Fruit fly (Drosophila melanogaster) whole organism, embryonic: Measurements from ENCODE around the gene osp.
"Not testable (repeated sequence)": the region's sequence is repeated elsewhere in the genome, so short reads cannot be mapped to it uniquely, and the experiment has no call there.

Experiments
- Awh ChIP-seq: fragments of 200-800 bp; sonication (Bioruptor generic); IDR thresholded peaks from 2 replicates; pipeline ENCODE4, ENCODE4 v1.3.6; 2022; ENCODE audit warnings: missing biosample characterization, missing genetic modification characterization
- Bdp1 ChIP-seq: fragments of 200-800 bp; sonication (Bioruptor generic); optimal IDR thresholded peaks from 3 replicates; lab custom pipeline; 2016; ENCODE audit warnings: missing biosample characterization, missing genetic modification characterization
- Blimp-1 ChIP-seq: fragments of 200-800 bp; sonication (Bioruptor generic); optimal IDR thresholded peaks from 3 replicates; lab custom pipeline; 2018; ENCODE audit warnings: missing biosample characterization, missing genetic modification characterization, mild to moderate bottlenecking, moderate library complexity, missing genetic modification reagents
- C15 ChIP-seq: fragments of 200-800 bp; sonication (Bioruptor generic); IDR thresholded peaks from 3 replicates; pipeline ENCODE4 v1.3.6; 2022; ENCODE audit warnings: missing biosample characterization, missing genetic modification characterization
- CG10147 ChIP-seq: fragments of 200-800 bp; sonication (Bioruptor generic); optimal IDR thresholded peaks from 2 replicates; lab custom pipeline; 2019; ENCODE audit warnings: missing biosample characterization, mild to moderate bottlenecking, missing genetic modification characterization, moderate library complexity
- CG10959 ChIP-seq: fragments of 200-800 bp; sonication (Bioruptor generic); IDR thresholded peaks from 2 replicates; pipeline ENCODE4 v1.3.6; 2022; ENCODE audit warnings: missing biosample characterization, missing genetic modification characterization
- CG11398 ChIP-seq: fragments of 200-800 bp; sonication (Bioruptor generic); optimal IDR thresholded peaks from 2 replicates; lab custom pipeline; 2016; ENCODE audit warnings: missing biosample characterization, missing genetic modification characterization
- CG12769 ChIP-seq: fragments of 200-800 bp; sonication (Bioruptor generic); optimal IDR thresholded peaks from 2 replicates; lab custom pipeline; 2019; ENCODE audit warnings: missing biosample characterization, mild to moderate bottlenecking, missing genetic modification characterization, moderate library complexity
- CG13894 ChIP-seq: fragments of 200-800 bp; sonication (Bioruptor generic); optimal IDR thresholded peaks from 3 replicates; lab custom pipeline; 2018; ENCODE audit warnings: missing biosample characterization, mild to moderate bottlenecking, missing genetic modification characterization, moderate library complexity
- CG14667 ChIP-seq: fragments of 200-800 bp; sonication (Bioruptor generic); IDR thresholded peaks from 2 replicates; pipeline ENCODE4 v1.3.6; 2022; ENCODE audit warnings: missing biosample characterization, missing genetic modification characterization
- CG16863 ChIP-seq: fragments of 200-800 bp; sonication (Bioruptor generic); optimal IDR thresholded peaks from 3 replicates; lab custom pipeline; 2016; ENCODE audit warnings: missing biosample characterization, missing genetic modification characterization
- CG2202 ChIP-seq: fragments of 200-800 bp; sonication (Bioruptor generic); optimal IDR thresholded peaks from 2 replicates; lab custom pipeline; 2018; ENCODE audit warnings: missing biosample characterization, mild to moderate bottlenecking, missing genetic modification characterization
- CG31224 ChIP-seq: fragments of 200-800 bp; sonication (Bioruptor generic); IDR thresholded peaks from 2 replicates; pipeline ENCODE4 v1.3.6; 2022; ENCODE audit warnings: missing biosample characterization, missing genetic modification characterization
- CG4328 ChIP-seq: fragments of 200-800 bp; sonication (Bioruptor generic); optimal IDR thresholded peaks from 3 replicates; lab custom pipeline; 2017; ENCODE audit warnings: missing biosample characterization, missing genetic modification reagents, missing genetic modification characterization
- CG5180 ChIP-seq: fragments of 200-800 bp; sonication (Bioruptor generic); optimal IDR thresholded peaks from 3 replicates; lab custom pipeline; 2017; ENCODE audit warnings: missing biosample characterization, missing genetic modification characterization, mild to moderate bottlenecking, moderate library complexity, missing genetic modification reagents
- CG7745 ChIP-seq: fragments of 200-800 bp; sonication (Bioruptor generic); optimal IDR thresholded peaks from 2 replicates; lab custom pipeline; 2018; ENCODE audit warnings: missing biosample characterization, mild to moderate bottlenecking, missing genetic modification characterization, moderate library complexity
- CG9876 ChIP-seq: fragments of 200-800 bp; sonication (Bioruptor generic); optimal IDR thresholded peaks from 2 replicates; lab custom pipeline; 2016; ENCODE audit warnings: missing biosample characterization, missing genetic modification characterization
- Hmx ChIP-seq: fragments of 200-800 bp; sonication (Bioruptor generic); optimal IDR thresholded peaks from 2 replicates; lab custom pipeline; 2016; ENCODE audit warnings: missing biosample characterization, missing genetic modification characterization
- Med ChIP-seq: fragments of 200-800 bp; sonication (Bioruptor generic); peaks from one replicate; lab custom pipeline; 2016; ENCODE audit warnings: missing biosample characterization, missing genetic modification characterization, mild to moderate bottlenecking, inconsistent platforms, moderate library complexity
- NFAT ChIP-seq: fragments of 200-800 bp; sonication (Bioruptor generic); IDR thresholded peaks from 2 replicates; pipeline ENCODE4 v1.3.6; 2022; ENCODE audit warnings: missing biosample characterization, missing genetic modification characterization
- Nf-YA ChIP-seq: fragments of 200-800 bp; sonication (Bioruptor generic); IDR thresholded peaks from 2 replicates; pipeline ENCODE4 v1.3.6; 2022; ENCODE audit warnings: missing biosample characterization, missing genetic modification characterization
- Xrp1 ChIP-seq: fragments of 200-800 bp; sonication (Bioruptor generic); IDR thresholded peaks from 2 replicates; pipeline ENCODE4 v1.3.6; 2022; ENCODE audit warnings: missing biosample characterization, missing genetic modification characterization
- abd-A ChIP-seq: fragments of 200-800 bp; sonication (Bioruptor generic); optimal IDR thresholded peaks from 3 replicates; lab custom pipeline; 2019; ENCODE audit warnings: missing biosample characterization, mild to moderate bottlenecking, missing genetic modification characterization, moderate library complexity
- cas ChIP-seq: fragments of 200-800 bp; sonication (Bioruptor generic); IDR thresholded peaks from 2 replicates; pipeline ENCODE4 v1.3.6; 2022; ENCODE audit warnings: missing biosample characterization, missing genetic modification characterization
- chinmo ChIP-seq: fragments of 200-800 bp; sonication (Bioruptor generic); IDR thresholded peaks from 4 replicates; pipeline ENCODE4 v1.3.6; 2022; ENCODE audit warnings: missing biosample characterization, missing genetic modification characterization; ENCODE audit not compliant: partially characterized antibody
- chn ChIP-seq: fragments of 200-800 bp; sonication (Bioruptor generic); optimal IDR thresholded peaks from 2 replicates; lab custom pipeline; 2016; ENCODE audit warnings: missing biosample characterization, missing genetic modification characterization
- corto ChIP-seq: fragments of 200-800 bp; sonication (Bioruptor generic); optimal IDR thresholded peaks from 2 replicates; lab custom pipeline; 2016; ENCODE audit warnings: missing biosample characterization, mild to moderate bottlenecking, missing genetic modification characterization, moderate library complexity
- croc ChIP-seq: fragments of 200-800 bp; sonication (Bioruptor generic); conservative IDR thresholded peaks from 3 replicates; pipeline ENCODE4 v1.3.6; 2022; ENCODE audit warnings: missing biosample characterization, missing genetic modification characterization
- dmrt11E ChIP-seq: fragments of 200-800 bp; sonication (Bioruptor generic); optimal IDR thresholded peaks from 3 replicates; lab custom pipeline; 2018; ENCODE audit warnings: missing biosample characterization, mild to moderate bottlenecking, missing genetic modification characterization, moderate library complexity
- eve ChIP-seq, 2 experiments: fragments of >200 bp; optimal IDR thresholded peaks; 2 replicates each; lab custom pipeline; 2017; ENCODE audit warnings: missing biosample characterization in 2 of 2, missing genetic modification characterization in 2 of 2
- gcm2 ChIP-seq: fragments of 200-800 bp; sonication (Bioruptor generic); optimal IDR thresholded peaks from 2 replicates; lab custom pipeline; 2016; ENCODE audit warnings: missing biosample characterization, missing genetic modification characterization
- gem ChIP-seq: fragments of 200-800 bp; sonication (Bioruptor generic); optimal IDR thresholded peaks from 2 replicates; lab custom pipeline; 2019; ENCODE audit warnings: missing biosample characterization, mild to moderate bottlenecking, missing genetic modification characterization, moderate library complexity
- jigr1 ChIP-seq: fragments of 200-800 bp; sonication (Bioruptor generic); IDR thresholded peaks from 3 replicates; pipeline ENCODE4 v1.3.6; 2022; ENCODE audit warnings: missing biosample characterization, missing genetic modification characterization
- lbe ChIP-seq: fragments of 200-800 bp; sonication (Bioruptor generic); optimal IDR thresholded peaks from 2 replicates; lab custom pipeline; 2016; ENCODE audit warnings: missing biosample characterization, mild to moderate bottlenecking, missing genetic modification characterization
- lilli ChIP-seq: fragments of 200-800 bp; sonication (Bioruptor generic); optimal IDR thresholded peaks from 3 replicates; lab custom pipeline; 2016; ENCODE audit warnings: missing biosample characterization, missing genetic modification characterization
- pita ChIP-seq: fragments of 200-800 bp; sonication (Bioruptor generic); optimal IDR thresholded peaks from 2 replicates; lab custom pipeline; 2017; ENCODE audit warnings: missing biosample characterization, mild to moderate bottlenecking, missing genetic modification characterization
- row ChIP-seq: fragments of 200-800 bp; sonication (Bioruptor generic); IDR thresholded peaks from 3 replicates; pipeline ENCODE4 v1.3.6; 2022; ENCODE audit warnings: missing biosample characterization, missing genetic modification characterization
- salm ChIP-seq: fragments of 200-800 bp; sonication (Bioruptor generic); optimal IDR thresholded peaks from 2 replicates; lab custom pipeline; 2018; ENCODE audit warnings: missing biosample characterization, mild to moderate bottlenecking, missing genetic modification characterization
- sc ChIP-seq, 3 experiments: fragments of >200 bp in 2 of 3; fragments of 200-800 bp in 1 of 3; sonication (Bioruptor generic) in 1 of 3; optimal IDR thresholded peaks; 2 replicates in 2 of 3; 3 replicates in 1 of 3; lab custom pipeline; 2017; ENCODE audit warnings: mild to moderate bottlenecking in 1 of 3, missing biosample characterization in 1 of 3, missing genetic modification characterization in 1 of 3, missing genetic modification reagents in 1 of 3
- sd ChIP-seq: fragments of 200-800 bp; sonication (Bioruptor generic); optimal IDR thresholded peaks from 3 replicates; lab custom pipeline; 2018; ENCODE audit warnings: missing biosample characterization, mild to moderate bottlenecking, missing genetic modification characterization, moderate library complexity
- shn ChIP-seq: fragments of 200-800 bp; sonication (Bioruptor generic); optimal IDR thresholded peaks from 3 replicates; lab custom pipeline; 2016; ENCODE audit warnings: missing biosample characterization, missing genetic modification characterization
- slou ChIP-seq: fragments of 200-800 bp; sonication (Bioruptor generic); optimal IDR thresholded peaks from 3 replicates; lab custom pipeline; 2016; ENCODE audit warnings: missing biosample characterization, missing genetic modification characterization
- sug ChIP-seq: fragments of 200-800 bp; optimal IDR thresholded peaks from 2 replicates; lab custom pipeline; 2019; ENCODE audit warnings: missing biosample characterization, mild to moderate bottlenecking, missing genetic modification characterization, moderate library complexity
- tap ChIP-seq: fragments of 200-800 bp; optimal IDR thresholded peaks from 3 replicates; lab custom pipeline; 2019; ENCODE audit warnings: missing biosample characterization, mild to moderate bottlenecking, missing genetic modification characterization, moderate library complexity
- wdn ChIP-seq: fragments of 200-800 bp; sonication (Bioruptor generic); IDR thresholded peaks from 2 replicates; pipeline ENCODE4 v1.3.6; 2022; ENCODE audit warnings: missing biosample characterization, missing genetic modification characterization

The osp gene

DNA sequence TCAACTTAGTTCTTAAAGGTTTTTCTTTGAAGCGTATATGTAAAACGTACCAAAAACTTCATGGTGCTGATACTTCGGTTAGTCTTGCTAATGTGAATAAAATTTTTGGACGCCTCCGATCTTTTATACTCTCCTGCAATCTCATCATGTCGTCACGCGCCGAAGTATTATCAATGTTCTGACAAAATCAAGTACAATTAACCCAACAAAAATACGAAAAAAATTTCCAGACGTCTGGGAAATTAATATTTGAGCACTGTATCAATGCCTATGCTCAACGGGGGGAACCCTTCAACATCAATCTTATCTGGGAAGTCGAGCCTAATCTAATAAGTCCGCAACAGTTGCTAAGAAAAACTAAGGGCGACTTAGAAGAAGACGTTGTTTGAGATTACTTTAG is 48.5 kb upstream of the osp start, which contains the start of gene CG31775:
TSS of gene CG31775 (minus strand) at position 101 of the 400 bp plus-strand sequence.
- TF ChIP-seq sd (tag; lab: Kevin White, UChicago); salm (tag; lab: Kevin White, UChicago); CG14667: not testable (repeated sequence)

DNA sequence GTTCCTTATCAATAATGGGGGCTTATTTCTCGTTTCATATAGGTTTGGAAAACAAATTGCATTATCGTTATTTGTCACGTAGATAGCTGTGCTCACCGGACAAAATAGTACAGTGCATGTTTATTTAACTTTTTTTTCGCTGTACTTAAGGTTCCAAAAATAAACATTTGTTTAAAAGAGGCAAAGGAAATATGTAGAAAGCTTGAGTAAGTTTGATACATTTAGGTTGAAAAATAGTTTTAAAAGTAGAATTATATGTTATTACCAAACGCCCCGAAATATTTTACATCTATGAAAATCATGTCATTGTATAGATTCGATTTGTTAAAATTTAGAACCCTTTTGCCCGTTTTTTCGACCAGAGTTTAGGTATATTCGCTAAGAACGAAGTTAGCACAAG is 46.4 kb upstream of the osp start, which contains the start of gene CG31835:
TSS of gene CG31835 (plus strand) at position 301 of the 400 bp plus-strand sequence.
- TF ChIP-seq corto (GFP tag; lab: Kevin White, UChicago); Hmx; CG10147 (GFP tag; lab: Kevin White, UChicago): not testable (repeated sequence)

DNA sequence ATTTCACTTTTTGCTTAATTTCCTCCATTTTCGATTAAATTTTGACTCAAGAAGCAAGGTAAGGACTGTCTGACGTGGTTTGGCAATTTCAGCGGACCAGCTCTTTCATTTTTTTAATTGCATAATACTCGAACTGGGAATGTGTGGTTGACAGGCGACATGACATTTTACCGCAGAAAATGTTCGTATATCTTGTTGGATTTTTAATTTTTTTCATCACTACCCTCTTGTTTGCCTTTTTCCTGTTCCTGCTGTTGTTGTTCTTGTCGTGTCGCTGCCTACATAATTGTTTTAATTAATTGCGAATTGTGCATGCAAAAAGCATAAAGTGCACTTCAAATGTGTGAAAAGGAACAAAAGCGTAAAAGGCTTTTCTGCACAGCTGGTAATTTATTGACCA is 40.9 kb upstream of the osp start, which contains the start of gene CG42685:
TSS of gene CG42685 (minus strand) at position 101 of the 400 bp plus-strand sequence.
- TF ChIP-seq pita (GFP tag; lab: Kevin White, UChicago) (no peak), slou (no peak), Blimp-1 (no peak), NFAT (no peak), croc (GFP tag; lab: Robert Waterston, UW) (no peak), CG2202 (tag; lab: Kevin White, UChicago) (no peak), Bdp1 (GFP tag; lab: Kevin White, UChicago) (no peak), Nf-YA (GFP tag; lab: Robert Waterston, UW) (no peak), C15 (GFP tag; lab: Robert Waterston, UW) (no peak), jigr1 (no peak), CG5180 (GFP tag; lab: Kevin White, UChicago) (no peak), CG7745 (no peak), CG4328 (no peak), sc (optimal IDR thresholded peaks at IDR 0.05; lab: Kevin White, UChicago) (no peak), sc (GFP tag; optimal IDR thresholded peaks at IDR 0.05; lab: Kevin White, UChicago) (no peak), CG31224 (GFP tag; lab: Robert Waterston, UW) (no peak), chn (GFP tag; lab: Kevin White, UChicago) (no peak), cas (GFP tag; lab: Robert Waterston, UW) (no peak)
- TF ChIP-seq, all 482 proteins: peak for 0

DNA sequence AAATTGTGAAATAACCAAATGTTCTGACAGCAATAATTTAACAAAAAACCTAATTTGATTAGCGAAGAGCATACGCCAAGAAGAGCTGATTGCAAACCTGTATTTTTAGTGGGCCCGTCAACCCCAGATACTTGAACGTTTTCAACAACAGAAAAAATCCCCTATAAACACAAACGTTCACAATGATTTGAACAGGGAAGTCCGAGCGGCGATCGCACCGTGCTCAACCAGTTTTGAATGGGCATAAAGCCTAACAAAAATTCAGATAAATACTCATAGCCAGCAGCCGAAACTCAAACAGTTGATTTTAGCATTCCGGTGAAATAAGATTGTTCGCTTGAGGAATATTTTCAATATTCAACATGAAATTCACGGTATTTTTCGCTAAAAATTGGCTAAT is 24.3 kb upstream of the osp start, which contains the start of gene CG34165:
TSS of gene CG34165 (plus strand) at position 284 of the 400 bp plus-strand sequence.
- TF ChIP-seq CG13894 (tag; lab: Kevin White, UChicago) (peak; percentile 35), Xrp1 (GFP tag; lab: Robert Waterston, UW) (no peak), abd-A (peak; percentile 46), chinmo (GFP tag; lab: Robert Waterston, UW) (0 out of 4 replicates have a peak, but pooled peaks have one; percentile 54), lbe (GFP tag; lab: Kevin White, UChicago) (no peak), eve (GFP tag; optimal IDR thresholded peaks at IDR 0.05; lab: Kevin White, UChicago) (peak in 1 of 2 experiments; percentile 17), Awh (GFP tag; lab: Robert Waterston, UW) (peak; percentile 64; the same call in 1 of the 2 replicates), CG4328 (no peak), Med (GFP tag; lab: Kevin White, UChicago) (peak; percentile 34), CG12769 (tag; lab: Kevin White, UChicago) (peak; percentile 32), CG10959 (no peak)

DNA sequence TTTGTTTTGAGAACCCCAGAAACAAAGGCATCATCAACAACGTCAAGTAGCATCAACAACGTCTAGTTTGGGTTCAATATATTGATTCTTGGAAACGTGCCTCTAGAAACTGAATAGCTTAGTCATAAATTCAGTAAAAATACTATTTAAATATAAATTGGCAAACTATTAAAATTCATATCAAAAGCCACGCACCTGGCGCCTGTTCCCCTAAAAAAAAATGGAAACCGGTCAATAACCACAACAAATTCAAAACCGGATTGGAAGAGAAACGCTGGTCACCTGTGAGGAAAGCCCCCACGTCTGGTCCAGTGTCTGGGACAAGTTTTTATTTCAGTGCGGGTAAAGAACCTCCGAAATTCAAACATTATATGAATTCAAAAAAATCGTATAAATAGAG is 23.1 kb upstream of the osp start, which contains the start of gene CG15282:
TSS of gene CG15282 (plus strand) at position 227 of the 400 bp plus-strand sequence.
- TF ChIP-seq lilli (no peak), gem (tag; lab: Kevin White, UChicago) (no peak), CG11398 (GFP tag; lab: Kevin White, UChicago) (no peak), gcm2 (GFP tag; lab: Kevin White, UChicago) (no peak), CG16863 (GFP tag; lab: Kevin White, UChicago) (no peak), dmrt11E (no peak), tap (tag; lab: Kevin White, UChicago) (no peak), sug (tag; lab: Kevin White, UChicago) (no peak), shn (GFP tag; lab: Kevin White, UChicago) (no peak), row (GFP tag; lab: Robert Waterston, UW) (no peak), wdn (GFP tag; lab: Robert Waterston, UW) (no peak), CG9876 (GFP tag; lab: Kevin White, UChicago) (no peak), CG10959 (no peak)
